Worm (Caenorhabditis elegans): ENCODE measurements around the gene F08F8.6.

- no peak for TF ChIP-seq snpc-4 (tag; optimal IDR thresholded peaks at IDR 0.05)
- no peak for TF ChIP-seq hlh-1 (tag; optimal IDR thresholded peaks at IDR 0.05)
- TF ChIP-seq unc-39 (tag; optimal IDR thresholded peaks at IDR 0.05): no peak
- TF ChIP-seq lin-13 (tag; optimal IDR thresholded peaks at IDR 0.05): no peak
Observed at ce11 chrIII:7373802-7374435, 30.4 kb downstream of the F08F8.6 start.

Data from whole organism, mixed stage, embryonic.